Worm (Caenorhabditis elegans) whole organism, L1 larva: Measurements from ENCODE around the gene sqd-1.

Experiments
- C16A3.4 ChIP-seq: fragments of 150-350 bp; optimal IDR thresholded peaks from 2 replicates; lab custom pipeline; 2014; ENCODE audit warnings: missing biosample characterization, missing genetic modification characterization
- Y116A8C.19 ChIP-seq: sonication (generic microtip); optimal IDR thresholded peaks from 2 replicates; lab custom pipeline; 2016; ENCODE audit warnings: missing compliant biosample characterization, missing genetic modification characterization, borderline replicate concordance
- aha-1 ChIP-seq: fragments of 150-350 bp; optimal IDR thresholded peaks from 2 replicates; lab custom pipeline; 2014; ENCODE audit warnings: missing biosample characterization, missing genetic modification characterization
- alr-1 ChIP-seq: fragments of 200-800 bp; sonication (Bioruptor generic); optimal IDR thresholded peaks from 2 replicates; lab custom pipeline; 2018; ENCODE audit warnings: borderline replicate concordance, mild to moderate bottlenecking, missing genetic modification characterization, missing compliant biosample characterization
- blmp-1 ChIP-seq: fragments of 150-350 bp; optimal IDR thresholded peaks from 2 replicates; lab custom pipeline; 2014; ENCODE audit warnings: missing biosample characterization, missing genetic modification characterization
- ceh-63 ChIP-seq: fragments of 200-800 bp; sonication (Bioruptor generic); optimal IDR thresholded peaks from 2 replicates; lab custom pipeline; 2018; ENCODE audit warnings: mild to moderate bottlenecking, missing genetic modification characterization, missing compliant biosample characterization
- ceh-8 ChIP-seq: fragments of 200-800 bp; sonication (Bioruptor generic); optimal IDR thresholded peaks from 2 replicates; lab custom pipeline; 2018; ENCODE audit warnings: mild to moderate bottlenecking, missing genetic modification characterization, moderate library complexity, missing compliant biosample characterization
- ceh-88 ChIP-seq: fragments of 200-800 bp; sonication (Bioruptor generic); IDR thresholded peaks from 2 replicates; pipeline ENCODE4 v1.3.6; 2022; ENCODE audit warnings: missing genetic modification characterization, missing compliant biosample characterization
- dpl-1 ChIP-seq, 3 experiments: fragments of 150-350 bp in 2 of 3; sonication (generic microtip) in 1 of 3; optimal IDR thresholded peaks; 2 replicates each; lab custom pipeline; 2014 to 2017; ENCODE audit warnings: missing biosample characterization in 3 of 3, missing genetic modification characterization in 3 of 3, missing genetic modification reagents in 3 of 3
- efl-1 ChIP-seq, 4 experiments: fragments of 150-350 bp; optimal IDR thresholded peaks in 3 of 4; peaks in 1 of 4; 1 replicate in 1 of 4; 2 replicates in 3 of 4; lab custom pipeline; 2014; ENCODE audit warnings: missing biosample characterization in 2 of 4, missing genetic modification characterization in 2 of 4, missing genetic modification reagents in 2 of 4
- egl-13 ChIP-seq: sonication (generic microtip); optimal IDR thresholded peaks from 2 replicates; lab custom pipeline; 2016; ENCODE audit warnings: missing genotype, missing genetic modification reagents, missing genetic modification characterization, missing compliant biosample characterization
- egl-27 ChIP-seq, 2 experiments: fragments of 150-350 bp in 1 of 2; sonication (generic microtip); optimal IDR thresholded peaks; 3 replicates each; lab custom pipeline; 2017 to 2018; ENCODE audit warnings: missing biosample characterization in 2 of 2, missing genetic modification characterization in 2 of 2, missing genetic modification reagents in 2 of 2
- elt-2 ChIP-seq: sonication (generic microtip); optimal IDR thresholded peaks from 2 replicates; lab custom pipeline; 2016; ENCODE audit warnings: missing genetic modification characterization, mild to moderate bottlenecking, inconsistent platforms, missing compliant biosample characterization, missing genetic modification reagents
- fos-1 ChIP-seq: fragments of 150-350 bp; optimal IDR thresholded peaks from 2 replicates; lab custom pipeline; 2014; ENCODE audit warnings: missing biosample characterization, missing genetic modification characterization
- grh-1 ChIP-seq: fragments of 200-800 bp; sonication (Bioruptor generic); IDR thresholded peaks from 2 replicates; pipeline ENCODE4 v1.3.6; 2022; ENCODE audit warnings: missing genetic modification reagents, missing genetic modification characterization, missing compliant biosample characterization
- hlh-4 ChIP-seq: sonication (generic microtip); optimal IDR thresholded peaks from 2 replicates; lab custom pipeline; 2016; ENCODE audit warnings: mild to moderate bottlenecking, missing genetic modification characterization, missing compliant biosample characterization
- hpl-2 ChIP-seq: fragments of 150-350 bp; optimal IDR thresholded peaks from 2 replicates; lab custom pipeline; 2014; ENCODE audit warnings: missing biosample characterization, missing genetic modification reagents, missing genetic modification characterization
- lin-13 ChIP-seq: fragments of 150-350 bp; optimal IDR thresholded peaks from 2 replicates; lab custom pipeline; 2014; ENCODE audit warnings: missing biosample characterization, missing genetic modification reagents, missing genetic modification characterization
- lin-14 ChIP-seq: fragments of 200-800 bp; sonication (Bioruptor generic); optimal IDR thresholded peaks from 2 replicates; lab custom pipeline; 2018; ENCODE audit warnings: mild to moderate bottlenecking, missing genetic modification characterization, moderate library complexity, missing compliant biosample characterization
- lin-35 ChIP-seq, 2 experiments: fragments of 150-350 bp; optimal IDR thresholded peaks; 2 replicates each; lab custom pipeline; 2014; ENCODE audit warnings: missing biosample characterization in 2 of 2, missing genetic modification characterization in 2 of 2, missing genetic modification reagents in 2 of 2
- lir-3 ChIP-seq: sonication (generic microtip); optimal IDR thresholded peaks from 2 replicates; lab custom pipeline; 2016; ENCODE audit warnings: mild to moderate bottlenecking, missing genetic modification characterization, moderate library complexity, missing compliant biosample characterization; ENCODE audit not compliant: poor library complexity
- mab-9 ChIP-seq: fragments of 200-800 bp; sonication (Bioruptor generic); IDR thresholded peaks from 2 replicates; pipeline ENCODE4 v1.3.6; 2022; ENCODE audit warnings: missing genetic modification reagents, missing genetic modification characterization, missing compliant biosample characterization
- mdl-1 ChIP-seq, 2 experiments: fragments of 150-350 bp; optimal IDR thresholded peaks; 2 replicates each; lab custom pipeline; 2014 to 2017; ENCODE audit warnings: missing biosample characterization in 2 of 2, missing genetic modification characterization in 2 of 2, inconsistent platforms in 1 of 2
- mef-2 ChIP-seq: fragments of 150-350 bp; optimal IDR thresholded peaks from 2 replicates; lab custom pipeline; 2014; ENCODE audit warnings: missing biosample characterization, missing genetic modification characterization
- mep-1 ChIP-seq: fragments of 150-350 bp; optimal IDR thresholded peaks from 2 replicates; lab custom pipeline; 2014; ENCODE audit warnings: missing biosample characterization, missing genetic modification characterization
- nhr-11 ChIP-seq: fragments of 150-350 bp; optimal IDR thresholded peaks from 2 replicates; lab custom pipeline; 2014; ENCODE audit warnings: missing biosample characterization, missing genetic modification characterization
- nhr-19 ChIP-seq: fragments of 200-800 bp; sonication (Bioruptor generic); conservative IDR thresholded peaks from 2 replicates; pipeline ENCODE4 v1.3.6; 2022; ENCODE audit warnings: missing genetic modification characterization, missing compliant biosample characterization
- nhr-20 ChIP-seq: sonication (generic microtip); optimal IDR thresholded peaks from 2 replicates; lab custom pipeline; 2016; ENCODE audit warnings: mild to moderate bottlenecking, missing genetic modification characterization, missing compliant biosample characterization
- nhr-47 ChIP-seq: sonication (generic microtip); optimal IDR thresholded peaks from 2 replicates; lab custom pipeline; 2016; ENCODE audit warnings: mild to moderate bottlenecking, missing genetic modification characterization, moderate library complexity, missing compliant biosample characterization
- nhr-77 ChIP-seq: fragments of 150-350 bp; optimal IDR thresholded peaks from 2 replicates; lab custom pipeline; 2014; ENCODE audit warnings: missing biosample characterization, missing genetic modification characterization
- nhr-84 ChIP-seq: sonication (generic microtip); optimal IDR thresholded peaks from 2 replicates; lab custom pipeline; 2017; ENCODE audit warnings: missing biosample characterization, missing genetic modification characterization
- nhr-90 ChIP-seq: sonication (generic microtip); optimal IDR thresholded peaks from 2 replicates; lab custom pipeline; 2016; ENCODE audit warnings: mild to moderate bottlenecking, missing genetic modification characterization, missing compliant biosample characterization; ENCODE audit not compliant: poor library complexity
- pag-3 ChIP-seq: sonication (generic microtip); optimal IDR thresholded peaks from 2 replicates; lab custom pipeline; 2017; ENCODE audit warnings: missing genetic modification characterization, mild to moderate bottlenecking, missing compliant biosample characterization, antibody characterized with exemption, borderline replicate concordance; ENCODE audit not compliant: insufficient read depth
- pax-3 ChIP-seq: fragments of 200-800 bp; sonication (Bioruptor generic); optimal IDR thresholded peaks from 2 replicates; lab custom pipeline; 2018; ENCODE audit warnings: mild to moderate bottlenecking, missing genetic modification characterization, moderate library complexity, missing compliant biosample characterization
- skn-1 ChIP-seq: fragments of 150-350 bp; optimal IDR thresholded peaks from 2 replicates; lab custom pipeline; 2014; ENCODE audit warnings: missing biosample characterization, missing genetic modification characterization
- snpc-4 ChIP-seq: fragments of 150-350 bp; optimal IDR thresholded peaks from 2 replicates; lab custom pipeline; 2014; ENCODE audit warnings: missing biosample characterization, missing genetic modification characterization
- tbx-2 ChIP-seq: sonication (generic microtip); optimal IDR thresholded peaks from 2 replicates; lab custom pipeline; 2016; ENCODE audit warnings: missing genetic modification characterization, missing compliant biosample characterization
- unc-30 ChIP-seq: sonication (generic microtip); optimal IDR thresholded peaks from 2 replicates; lab custom pipeline; 2017; ENCODE audit warnings: missing biosample characterization, missing genetic modification characterization
- unc-62 ChIP-seq: fragments of 150-350 bp; optimal IDR thresholded peaks from 2 replicates; lab custom pipeline; 2014; ENCODE audit warnings: missing biosample characterization, missing genetic modification reagents, missing genetic modification characterization
- unc-98 ChIP-seq: fragments of 200-800 bp; sonication (Bioruptor generic); IDR thresholded peaks from 2 replicates; pipeline ENCODE4 v1.3.6; 2022; ENCODE audit warnings: missing genetic modification characterization, missing compliant biosample characterization
- xbp-1 ChIP-seq: sonication (generic microtip); optimal IDR thresholded peaks from 2 replicates; lab custom pipeline; 2016; ENCODE audit warnings: missing genetic modification characterization, missing compliant biosample characterization
- zip-4 ChIP-seq: fragments of 200-800 bp; sonication (Bioruptor generic); optimal IDR thresholded peaks from 2 replicates; lab custom pipeline; 2018; ENCODE audit warnings: mild to moderate bottlenecking, missing genetic modification characterization, moderate library complexity, missing compliant biosample characterization
- ztf-11 ChIP-seq, 2 experiments: sonication (generic microtip); optimal IDR thresholded peaks; 2 replicates each; lab custom pipeline; 2016 to 2017; ENCODE audit warnings: missing genetic modification characterization in 2 of 2, missing biosample characterization in 1 of 2, missing compliant biosample characterization in 1 of 2

Gene sqd-1

ce11 chrIV:6330790-6331189, 6.8 kb downstream of the sqd-1 start:
- TF ChIP-seq elt-2 (tag; lab: Kevin White, UChicago) = peak; percentile 12
- no peak for TF ChIP-seq skn-1 (tag; lab: Kevin White, UChicago)
- TF ChIP-seq unc-98 (GFP tag; lab: Robert Waterston, UW) = no peak
- no peak for TF ChIP-seq ceh-8 (GFP tag; lab: Kevin White, UChicago)
- TF ChIP-seq lin-14 = peak; percentile 26
- no peak for TF ChIP-seq snpc-4 (tag; lab: Kevin White, UChicago)

ce11 chrIV:6333915-6334314, 9.9 kb downstream of the sqd-1 start, which contains the start of gene blos-2:
Gene blos-2, plus strand, starts transcription at chrIV:6334215.
- TF ChIP-seq nhr-19 (GFP tag; lab: Robert Waterston, UW) = 0 out of 2 replicates have a peak, but pooled peaks have one; percentile 5
- TF ChIP-seq ceh-88 (GFP tag; lab: Robert Waterston, UW) = no peak

DNA sequence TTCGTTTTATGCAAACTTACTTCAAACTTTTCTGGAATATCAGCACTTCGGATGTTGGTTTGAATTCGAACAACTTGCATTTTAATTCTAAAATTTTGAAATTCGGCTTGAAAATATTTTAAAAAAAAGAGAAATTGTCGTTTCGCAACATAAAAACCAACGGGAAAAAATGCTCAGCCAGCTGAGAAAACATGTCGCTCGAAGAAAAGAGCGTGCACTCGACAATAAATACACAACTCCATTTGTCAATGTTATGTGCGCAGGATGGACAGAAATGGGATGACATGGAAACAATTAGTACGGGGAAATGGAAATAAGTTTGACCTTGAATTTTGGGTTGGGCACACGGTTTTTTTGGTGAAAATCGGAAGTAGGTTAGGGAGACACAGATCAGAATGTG, 11.9 kb downstream of the sqd-1 start, which contains the start of gene mif-4:
Gene mif-4, minus strand, starts transcription at position 87 of the 400 bp plus-strand sequence.
- TF ChIP-seq alr-1 (tag; lab: Kevin White, UChicago) (no peak), unc-62 (no peak), lin-35 (GFP tag; optimal IDR thresholded peaks at IDR 0.05; lab: Kevin White, UChicago) (no peak), nhr-84 (tag; lab: Kevin White, UChicago) (no peak), mep-1 (tag; lab: Kevin White, UChicago) (peak; percentile 14), mdl-1 (tag; optimal IDR thresholded peaks at IDR 0.05; lab: Kevin White, UChicago) (peak in 1 of 2 experiments; percentile 9), lin-14 (peak; percentile 56), blmp-1 (tag; lab: Kevin White, UChicago) (peak; percentile 31)

- TF ChIP-seq C16A3.4 (peak; percentile 88), Y116A8C.19 (tag; lab: Kevin White, UChicago) (no peak), mep-1 (tag; lab: Kevin White, UChicago) (peak; percentile 99), hlh-4 (tag; lab: Kevin White, UChicago) (no peak), unc-30 (tag; lab: Kevin White, UChicago) (no peak), nhr-84 (tag; lab: Kevin White, UChicago) (no peak), lin-13 (GFP tag; lab: Kevin White, UChicago) (peak; percentile 87), tbx-2 (tag; lab: Kevin White, UChicago) (peak; percentile 97), fos-1 (peak; percentile 46), nhr-20 (tag; lab: Kevin White, UChicago) (peak; percentile 99), grh-1 (GFP tag; lab: Robert Waterston, UW) (peak; percentile 90), nhr-77 (tag; lab: Kevin White, UChicago) (peak; percentile 38), mef-2 (tag; lab: Kevin White, UChicago) (peak; percentile 34), nhr-11 (tag; lab: Kevin White, UChicago) (peak; percentile 73), ceh-63 (GFP tag; lab: Kevin White, UChicago) (no peak), dpl-1 (GFP tag; optimal IDR thresholded peaks at IDR 0.05; lab: Kevin White, UChicago) (peak; percentile 74 to 80 (median 76)), nhr-90 (tag; lab: Kevin White, UChicago) (peak; percentile 97), nhr-47 (tag; lab: Kevin White, UChicago) (peak; percentile 97), ztf-11 (tag; optimal IDR thresholded peaks at IDR 0.05; lab: Kevin White, UChicago) (peak in 1 of 2 experiments; percentile 95), ceh-8 (GFP tag; lab: Kevin White, UChicago) (peak; percentile 82), zip-4 (GFP tag; lab: Kevin White, UChicago) (peak; percentile 68), pag-3 (tag; lab: Kevin White, UChicago) (no peak), egl-13 (tag; lab: Kevin White, UChicago) (peak; percentile 88), lir-3 (tag; lab: Kevin White, UChicago) (peak; percentile 90), lin-14 (peak; percentile 99), mab-9 (GFP tag; lab: Robert Waterston, UW) (peak; percentile 88), pax-3 (tag; lab: Kevin White, UChicago) (peak; percentile 92), efl-1 (optimal IDR thresholded peaks at IDR 0.05; lab: Kevin White, UChicago) (peak; percentile 85 to 89), efl-1 (GFP tag; optimal IDR thresholded peaks at IDR 0.05 in 1 of 2; lab: Kevin White, UChicago) (peak; percentile 72 to 97), egl-27 (tag; optimal IDR thresholded peaks at IDR 0.05; lab: Kevin White, UChicago) (peak; percentile 40 to 58), aha-1 (peak; percentile 90), xbp-1 (tag; lab: Kevin White, UChicago) (peak; percentile 97), lin-35 (GFP tag; optimal IDR thresholded peaks at IDR 0.05; lab: Kevin White, UChicago) (peak; percentile 73 to 93), hpl-2 (GFP tag; lab: Kevin White, UChicago) (peak; percentile 74), mdl-1 (tag; optimal IDR thresholded peaks at IDR 0.05; lab: Kevin White, UChicago) (peak; percentile 32 to 100)
These were observed 12.8 kb downstream of the sqd-1 start for ce11 chrIV:6336748-6337147.
